Fruit fly (Drosophila melanogaster): Measurements from ENCODE around the gene CG13994.
A peak's percentile ranks its signal among the peaks of the same experiment; 100 is the strongest.

Gene CG13994

DNA sequence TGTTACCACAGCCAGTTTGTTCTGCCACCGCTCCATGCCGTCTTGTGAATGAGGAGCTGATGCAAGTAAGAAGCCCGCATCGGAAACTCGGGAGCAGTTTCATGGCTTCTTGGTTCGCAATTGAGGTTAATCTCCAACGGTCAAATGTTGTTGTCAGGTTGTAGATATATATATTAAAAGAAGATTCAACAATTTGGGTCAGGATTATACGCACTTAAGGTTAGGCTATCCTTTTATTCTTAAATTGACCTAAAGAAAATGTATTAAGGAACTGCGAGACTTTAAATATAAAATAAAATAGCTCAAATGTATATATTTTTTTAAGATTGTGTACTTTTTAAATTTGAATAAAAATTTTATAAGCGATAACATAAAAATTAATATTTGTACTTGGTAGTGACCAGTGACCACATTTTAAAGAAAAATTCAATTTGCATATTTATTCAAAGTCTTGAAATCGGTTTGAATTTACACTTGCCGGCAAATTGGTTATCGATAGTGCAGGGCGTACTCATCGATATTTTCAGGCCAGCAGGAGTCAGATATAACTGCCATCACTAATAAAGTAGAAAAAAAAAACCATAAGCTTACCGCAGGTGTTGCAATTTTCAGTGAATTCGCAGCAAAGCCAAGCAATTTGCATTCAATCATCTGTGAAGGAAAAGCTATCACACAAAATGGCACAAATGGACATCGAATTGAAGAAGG is 5.9 kb downstream of the CG13994 start, which contains the start of the genes CG9150 and Pfdn1 (continued):
- TF ChIP-seq NK7.1 (GFP tag; optimal IDR thresholded peaks at IDR 0.05) (no peak), Hmr (GFP tag; optimal IDR thresholded peaks at IDR 0.05) (no peak), peb (GFP tag; IDR thresholded peaks at IDR 0.05) (no peak), vvl (GFP tag; IDR thresholded peaks at IDR 0.05) (peak; percentile 87), Atf-2 (GFP tag; optimal IDR thresholded peaks at IDR 0.05) (no peak), CG7963 (GFP tag; IDR thresholded peaks at IDR 0.05; ENCODE audit: partially characterized antibody) (peak; percentile 62; the same call in 2 of the 3 replicates), ftz-f1 (GFP tag; optimal IDR thresholded peaks at IDR 0.05) (no peak), CG10431 (GFP tag; optimal IDR thresholded peaks at IDR 0.05) (no peak), Dref (GFP tag; IDR thresholded peaks at IDR 0.05) (peak; percentile 95), trh (GFP tag; optimal IDR thresholded peaks at IDR 0.05) (no peak), Fer3 (tag; optimal IDR thresholded peaks at IDR 0.05) (no peak), CG8089 (GFP tag; optimal IDR thresholded peaks at IDR 0.05) (no peak), NfI (GFP tag; optimal IDR thresholded peaks at IDR 0.05) (no peak), CG1832 (GFP tag; optimal IDR thresholded peaks at IDR 0.05) (no peak), CG11723 (GFP tag; optimal IDR thresholded peaks at IDR 0.05) (no peak), CG10959 (GFP tag; IDR thresholded peaks at IDR 0.05) (no peak), CG16863 (GFP tag; optimal IDR thresholded peaks at IDR 0.05) (no peak), CG18764 (GFP tag; optimal IDR thresholded peaks at IDR 0.05) (no peak), ems (GFP tag; optimal IDR thresholded peaks at IDR 0.05) (no peak), Mad (GFP tag; optimal IDR thresholded peaks at IDR 0.05) (no peak), CG8359 (GFP tag; optimal IDR thresholded peaks at IDR 0.05; ENCODE audit: borderline replicate concordance) (no peak), CG7372 (GFP tag; IDR thresholded peaks at IDR 0.05) (no peak), CG14441 (GFP tag; IDR thresholded peaks at IDR 0.05) (no peak), dati (GFP tag; IDR thresholded peaks at IDR 0.05) (no peak), CoRest (tag; optimal IDR thresholded peaks at IDR 0.05) (peak; percentile 20), CG11695 (GFP tag; IDR thresholded peaks at IDR 0.05) (no peak), lbe (GFP tag; optimal IDR thresholded peaks at IDR 0.05) (peak; percentile 50), CG18619 (GFP tag; optimal IDR thresholded peaks at IDR 0.05) (no peak), lmd (GFP tag; IDR thresholded peaks at IDR 0.05) (no peak), unc-4 (GFP tag; IDR thresholded peaks at IDR 0.05; ENCODE audit: partially characterized antibody) (peak; percentile 90), CG1024 (GFP tag; IDR thresholded peaks at IDR 0.05) (no peak), ttk (GFP tag; IDR thresholded peaks at IDR 0.05) (no peak), CG15479 (GFP tag; optimal IDR thresholded peaks at IDR 0.05) (no peak), HmgZ (tag; optimal IDR thresholded peaks at IDR 0.05) (peak; percentile 34), Dbx (GFP tag; IDR thresholded peaks at IDR 0.05) (peak; percentile 36; the same call in 2 of the 3 replicates), trem (tag; optimal IDR thresholded peaks at IDR 0.05) (peak; percentile 26), onecut (GFP tag; IDR thresholded peaks at IDR 0.05) (no peak), CG13424 (tag; optimal IDR thresholded peaks at IDR 0.05) (no peak), CG9932 (GFP tag; IDR thresholded peaks at IDR 0.05) (peak; percentile 52), CG12155 (GFP tag; optimal IDR thresholded peaks at IDR 0.05) (no peak), Dp (GFP tag; optimal IDR thresholded peaks at IDR 0.05) (peak; percentile 92), MTF-1 (GFP tag; optimal IDR thresholded peaks at IDR 0.05; ENCODE audit: borderline replicate concordance) (no peak), Pdp1 (GFP tag; optimal IDR thresholded peaks at IDR 0.05) (peak in 1 of 2 experiments; percentile 19), CrebB (tag; optimal IDR thresholded peaks at IDR 0.05) (no peak), CG2202 (tag; optimal IDR thresholded peaks at IDR 0.05) (no peak), Doc3 (GFP tag; IDR thresholded peaks at IDR 0.05; ENCODE audit: partially characterized antibody) (peak; percentile 85), gfzf (GFP tag; optimal IDR thresholded peaks at IDR 0.05) (peak; percentile 17), mam (GFP tag; optimal IDR thresholded peaks at IDR 0.05) (no peak), H15 (GFP tag; IDR thresholded peaks at IDR 0.05) (no peak), hb (GFP tag; IDR thresholded peaks at IDR 0.05; ENCODE audit: partially characterized antibody) (peak; percentile 60; the same call in 2 of the 3 replicates)

All from whole organism, embryonic.